Fruit fly (Drosophila melanogaster): ENCODE data around the gene CG8833.

The CG8833 gene

DNA sequence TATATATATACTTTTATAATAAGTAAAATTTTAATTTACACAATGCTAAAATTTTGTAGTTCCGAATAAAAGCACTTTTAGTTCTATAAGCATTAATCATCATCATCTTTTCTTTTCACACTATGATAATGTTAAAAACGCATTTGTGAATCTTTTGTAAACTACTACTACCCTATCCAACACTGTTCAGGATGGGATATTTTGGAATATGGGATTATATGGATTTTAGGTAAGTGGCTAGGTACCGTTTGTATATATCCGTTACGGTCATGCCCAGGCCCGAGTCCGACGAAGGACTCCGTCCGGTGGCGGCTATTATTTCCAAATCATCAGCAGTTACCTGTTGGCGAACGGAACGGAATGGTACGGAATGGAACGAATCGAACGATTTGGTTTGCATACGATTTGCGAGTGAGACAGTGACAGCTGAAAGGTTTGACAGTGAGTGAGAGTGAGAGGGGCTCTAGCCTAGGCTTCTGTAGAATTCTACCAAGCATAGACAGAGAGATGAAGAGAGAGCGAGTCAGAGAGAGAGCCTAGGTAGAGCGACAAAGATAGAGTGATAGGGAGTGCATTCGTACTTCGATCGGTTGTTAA lies 44.2 kb downstream of the CG8833 start:
- TF ChIP-seq CG8159 (tag; optimal IDR thresholded peaks at IDR 0.05) (no peak), D1 (tag; optimal IDR thresholded peaks at IDR 0.05) (no peak), Ets98B (GFP tag; IDR thresholded peaks at IDR 0.05) (no peak), CG14655 (GFP tag; optimal IDR thresholded peaks at IDR 0.05) (no peak), CG9948 (tag; optimal IDR thresholded peaks at IDR 0.05) (no peak)

DNA sequence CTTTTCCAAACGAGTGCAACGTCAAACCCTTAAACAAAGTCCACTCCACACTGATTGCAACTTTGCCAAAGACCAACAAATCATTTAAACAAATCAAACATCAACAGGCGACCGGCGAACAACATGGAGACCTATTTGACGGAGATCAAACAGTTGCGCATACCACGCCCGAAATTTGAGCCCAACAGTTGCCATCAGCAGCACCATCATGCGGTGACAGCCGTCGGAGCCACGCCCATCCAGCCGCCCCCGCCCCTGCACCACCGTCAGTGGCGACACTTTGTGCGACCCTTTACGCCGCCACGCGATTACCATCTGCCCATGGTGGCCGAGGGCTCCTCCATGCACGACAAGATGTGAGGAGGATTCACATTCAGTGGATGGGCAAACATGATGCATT lies 46.3 kb downstream of the CG8833 start:
- TF ChIP-seq CG34367 (tag; optimal IDR thresholded peaks at IDR 0.05) (no peak), CG32121 (GFP tag; IDR thresholded peaks at IDR 0.05) (no peak), gl (tag; optimal IDR thresholded peaks at IDR 0.05) (no peak), fd96Ca (GFP tag; IDR thresholded peaks at IDR 0.05) (no peak), D1 (tag; optimal IDR thresholded peaks at IDR 0.05) (no peak), Pif1B (GFP tag; optimal IDR thresholded peaks at IDR 0.05) (no peak), CG8301 (tag; optimal IDR thresholded peaks at IDR 0.05) (no peak), CG10348 (GFP tag; IDR thresholded peaks at IDR 0.05) (no peak), rn (GFP tag; IDR thresholded peaks at IDR 0.05) (no peak)

- TF ChIP-seq CG13204 (GFP tag; optimal IDR thresholded peaks at IDR 0.05) (peak; percentile 5), rn (GFP tag; IDR thresholded peaks at IDR 0.05) (no peak)
Measured at dm6 chr3L:13881555-13881954, 47.2 kb downstream of the CG8833 start.

dm6 chr3L:13878729-13879128 lies 50.1 kb downstream of the CG8833 start, which contains the start of gene CG13737:
Gene CG13737, plus strand, starts transcription at chr3L:13878994.
- TF ChIP-seq CG4496 (GFP tag; IDR thresholded peaks at IDR 0.05) (0 out of 3 replicates have a peak, but pooled peaks have one; percentile 66), CG8159 (tag; optimal IDR thresholded peaks at IDR 0.05) (no peak), Pif1B (GFP tag; optimal IDR thresholded peaks at IDR 0.05) (peak; percentile 5), CG13204 (GFP tag; optimal IDR thresholded peaks at IDR 0.05) (peak; percentile 1), CG14655 (GFP tag; optimal IDR thresholded peaks at IDR 0.05) (no peak), CG17806 (tag; optimal IDR thresholded peaks at IDR 0.05) (no peak), fd96Ca (GFP tag; IDR thresholded peaks at IDR 0.05) (0 out of 3 replicates have a peak, but pooled peaks have one; percentile 61), rn (GFP tag; IDR thresholded peaks at IDR 0.05) (no peak), CG9948 (tag; optimal IDR thresholded peaks at IDR 0.05) (no peak), CG32121 (GFP tag; IDR thresholded peaks at IDR 0.05) (no peak; the same call in 1 of the 2 replicates)

dm6 chr3L:13877904-13878303 lies 50.9 kb downstream of the CG8833 start:
- TF ChIP-seq CG4496 (GFP tag; IDR thresholded peaks at IDR 0.05) (peak; percentile 81), CG32121 (GFP tag; IDR thresholded peaks at IDR 0.05) (peak; percentile 64), CG14655 (GFP tag; optimal IDR thresholded peaks at IDR 0.05) (no peak), CG15710 (tag; optimal IDR thresholded peaks at IDR 0.05) (no peak), D1 (tag; optimal IDR thresholded peaks at IDR 0.05) (no peak), fd96Ca (GFP tag; IDR thresholded peaks at IDR 0.05) (no peak; the same call in 2 of the 3 replicates), Pif1A (GFP tag; optimal IDR thresholded peaks at IDR 0.05) (peak; percentile 64), rn (GFP tag; IDR thresholded peaks at IDR 0.05) (peak; percentile 51; the same call in 1 of the 2 replicates), CG12605 (GFP tag; IDR thresholded peaks at IDR 0.05) (no peak)

DNA sequence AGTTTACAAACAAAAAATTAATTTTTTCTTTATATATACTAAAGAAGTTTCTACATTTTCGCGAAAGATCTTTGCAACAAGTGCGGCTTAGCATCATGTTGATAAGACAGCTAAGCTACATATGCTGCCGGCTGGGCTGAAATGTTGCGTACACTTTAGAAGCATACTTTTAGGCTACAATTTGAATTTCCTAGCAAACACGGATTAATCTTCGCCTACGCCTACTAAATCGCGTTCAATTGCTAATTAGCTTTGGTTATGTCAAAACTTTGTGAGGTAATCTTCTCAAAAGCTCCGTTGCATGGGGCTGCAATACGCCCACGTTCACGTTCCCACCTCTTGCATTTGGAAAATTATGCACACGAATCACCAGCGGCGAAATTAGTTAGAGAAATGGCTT lies 51.8 kb downstream of the CG8833 start:
- TF ChIP-seq fd96Ca (GFP tag; IDR thresholded peaks at IDR 0.05) (no peak), CG8159 (tag; optimal IDR thresholded peaks at IDR 0.05) (no peak), CG14655 (GFP tag; optimal IDR thresholded peaks at IDR 0.05) (no peak), CG4496 (GFP tag; IDR thresholded peaks at IDR 0.05) (no peak), CG8301 (tag; optimal IDR thresholded peaks at IDR 0.05) (no peak), gl (tag; optimal IDR thresholded peaks at IDR 0.05) (no peak)

Measured in whole organism, pupa.